Worm (Caenorhabditis elegans): ENCODE results near the gene srh-169.

Gene srh-169

ce11 chrV:4055025-4055424 lies 7.4 kb downstream of the srh-169 start, which contains the start of gene djr-1.2:
Gene djr-1.2 (minus strand): TSS chrV:4055125.
- no peak for TF ChIP-seq lin-11 (tag; optimal IDR thresholded peaks at IDR 0.05)
- no peak for TF ChIP-seq T23F11.4 (GFP tag; optimal IDR thresholded peaks at IDR 0.05)
- no peak for TF ChIP-seq unc-3 (GFP tag; conservative IDR thresholded peaks at IDR 0.05)
- TF ChIP-seq unc-3 (tag; optimal IDR thresholded peaks at IDR 0.05): no peak
- TF ChIP-seq pha-2 (tag; optimal IDR thresholded peaks at IDR 0.05): no peak
- TF ChIP-seq sox-4 (tag; optimal IDR thresholded peaks at IDR 0.05): no peak
- no peak for TF ChIP-seq ets-4 (tag; optimal IDR thresholded peaks at IDR 0.05)
- no peak for TF ChIP-seq ttx-3 (tag; optimal IDR thresholded peaks at IDR 0.05)
- TF ChIP-seq pros-1 (tag; optimal IDR thresholded peaks at IDR 0.05): no peak
- no peak for TF ChIP-seq lim-6 (tag; optimal IDR thresholded peaks at IDR 0.05)

ce11 chrV:4056203-4056602 lies 8.6 kb downstream of the srh-169 start:
- no peak for TF ChIP-seq hlh-6 (tag; optimal IDR thresholded peaks at IDR 0.05)

- TF ChIP-seq ceh-22 (tag; optimal IDR thresholded peaks at IDR 0.05): no peak
- no peak for TF ChIP-seq ceh-31 (tag; optimal IDR thresholded peaks at IDR 0.05)
- no peak for TF ChIP-seq ama-1 (optimal IDR thresholded peaks at IDR 0.05)
- TF ChIP-seq pros-1 (tag; optimal IDR thresholded peaks at IDR 0.05): no peak
- TF ChIP-seq ceh-48 (tag; optimal IDR thresholded peaks at IDR 0.05): no peak
- TF ChIP-seq ceh-19 (GFP tag; optimal IDR thresholded peaks at IDR 0.05): no peak
- no peak for TF ChIP-seq F13H6.1 (tag; optimal IDR thresholded peaks at IDR 0.05)
- no peak for TF ChIP-seq K02D7.2 (tag; optimal IDR thresholded peaks at IDR 0.05)
- no peak for TF ChIP-seq npax-4 (tag; optimal IDR thresholded peaks at IDR 0.05)
- TF ChIP-seq Y22D7AL.16 (tag; optimal IDR thresholded peaks at IDR 0.05): no peak
- no peak for TF ChIP-seq odd-2 (tag; optimal IDR thresholded peaks at IDR 0.05)
- TF ChIP-seq rnt-1 (tag; optimal IDR thresholded peaks at IDR 0.05): no peak
- no peak for TF ChIP-seq ceh-24 (tag; optimal IDR thresholded peaks at IDR 0.05)
- TF ChIP-seq eyg-1 (tag; optimal IDR thresholded peaks at IDR 0.05): no peak
- TF ChIP-seq lin-11 (tag; optimal IDR thresholded peaks at IDR 0.05): no peak
- TF ChIP-seq nhr-232 (tag; optimal IDR thresholded peaks at IDR 0.05): no peak
Measured at ce11 chrV:4073455-4073854, 25.8 kb downstream of the srh-169 start, which contains the start of gene otpl-2. Gene otpl-2 (plus strand): TSS chrV:4073755.

- TF ChIP-seq hlh-8 (tag; optimal IDR thresholded peaks at IDR 0.05) (no peak), ceh-48 (tag; optimal IDR thresholded peaks at IDR 0.05) (no peak), lim-6 (tag; optimal IDR thresholded peaks at IDR 0.05) (no peak), C08G9.2 (tag; optimal IDR thresholded peaks at IDR 0.05) (no peak), K02D7.2 (tag; optimal IDR thresholded peaks at IDR 0.05) (no peak), pros-1 (tag; optimal IDR thresholded peaks at IDR 0.05) (no peak), zip-5 (tag; optimal IDR thresholded peaks at IDR 0.05) (no peak), unc-42 (tag; optimal IDR thresholded peaks at IDR 0.05) (no peak), ets-4 (tag; optimal IDR thresholded peaks at IDR 0.05) (no peak), ceh-45 (GFP tag; IDR thresholded peaks at IDR 0.05) (no peak), ama-1 (optimal IDR thresholded peaks at IDR 0.05) (no peak), ceh-14 (tag; optimal IDR thresholded peaks at IDR 0.05) (no peak), unc-55 (GFP tag; optimal IDR thresholded peaks at IDR 0.05) (no peak), unc-86 (tag; optimal IDR thresholded peaks at IDR 0.05) (no peak)
Measured at ce11 chrV:4080546-4080945, 32.9 kb downstream of the srh-169 start.

- TF ChIP-seq unc-86 (tag; optimal IDR thresholded peaks at IDR 0.05) (no peak), ceh-24 (tag; optimal IDR thresholded peaks at IDR 0.05) (no peak), fkh-10 (GFP tag; optimal IDR thresholded peaks at IDR 0.05) (no peak), npax-4 (tag; optimal IDR thresholded peaks at IDR 0.05) (no peak)
Measured at ce11 chrV:4081283-4081682, 33.6 kb downstream of the srh-169 start, which contains the start of gene srh-211. Gene srh-211 (minus strand): TSS chrV:4081383.

- TF ChIP-seq ceh-22 (tag; optimal IDR thresholded peaks at IDR 0.05) (no peak), rnt-1 (tag; optimal IDR thresholded peaks at IDR 0.05) (no peak), Y22D7AL.16 (tag; optimal IDR thresholded peaks at IDR 0.05) (no peak), npax-4 (tag; optimal IDR thresholded peaks at IDR 0.05) (no peak), dve-1 (tag; optimal IDR thresholded peaks at IDR 0.05) (no peak), pha-4 (tag; optimal IDR thresholded peaks at IDR 0.05) (no peak), madf-2 (tag; optimal IDR thresholded peaks at IDR 0.05) (no peak), ceh-34 (tag; optimal IDR thresholded peaks at IDR 0.05) (no peak), nfya-1 (tag; optimal IDR thresholded peaks at IDR 0.05) (no peak), syd-9 (tag; optimal IDR thresholded peaks at IDR 0.05) (no peak), mec-3 (tag; optimal IDR thresholded peaks at IDR 0.05; ENCODE audit: borderline replicate concordance) (no peak), ceh-24 (tag; optimal IDR thresholded peaks at IDR 0.05) (no peak), hlh-6 (tag; optimal IDR thresholded peaks at IDR 0.05) (no peak), eyg-1 (tag; optimal IDR thresholded peaks at IDR 0.05) (no peak), K02D7.2 (tag; optimal IDR thresholded peaks at IDR 0.05) (no peak), hlh-30 (tag; optimal IDR thresholded peaks at IDR 0.05; ENCODE audit: insufficient read depth) (no peak), elt-4 (tag; optimal IDR thresholded peaks at IDR 0.05) (no peak), fax-1 (tag; optimal IDR thresholded peaks at IDR 0.05) (no peak)
Measured at ce11 chrV:4082952-4083351, 35.3 kb downstream of the srh-169 start, which contains the start of gene F38H12.5. Gene F38H12.5 (minus strand): TSS chrV:4083052.

All from whole organism, late embryonic.